Fruit fly (Drosophila melanogaster) whole organism, embryonic: ENCODE data around the gene CG2901.

Experiments used
- Atf6 ChIP-seq: fragments of 200-800 bp; sonication (Bioruptor generic); IDR thresholded peaks from 2 replicates; pipeline ENCODE4 v1.3.6; 2022; ENCODE audit warnings: missing biosample characterization, missing genetic modification characterization
- Blimp-1 ChIP-seq: fragments of 200-800 bp; sonication (Bioruptor generic); optimal IDR thresholded peaks from 3 replicates; lab custom pipeline; 2018; ENCODE audit warnings: missing biosample characterization, missing genetic modification characterization, mild to moderate bottlenecking, moderate library complexity, missing genetic modification reagents
- CG10267 ChIP-seq: fragments of 200-800 bp; sonication (Bioruptor generic); optimal IDR thresholded peaks from 2 replicates; lab custom pipeline; 2018; ENCODE audit warnings: missing biosample characterization, mild to moderate bottlenecking, missing genetic modification characterization, moderate library complexity
- CG11398 ChIP-seq: fragments of 200-800 bp; sonication (Bioruptor generic); optimal IDR thresholded peaks from 2 replicates; lab custom pipeline; 2016; ENCODE audit warnings: missing biosample characterization, missing genetic modification characterization
- CG11695 ChIP-seq: fragments of 200-800 bp; sonication (Bioruptor generic); IDR thresholded peaks from 3 replicates; pipeline ENCODE4 v1.3.6; 2022; ENCODE audit warnings: missing biosample characterization, missing genetic modification characterization
- CG12659 ChIP-seq: fragments of 200-800 bp; sonication (Bioruptor generic); optimal IDR thresholded peaks from 3 replicates; lab custom pipeline; 2017; ENCODE audit warnings: mild to moderate bottlenecking, missing biosample characterization, missing genetic modification reagents, missing genetic modification characterization
- CG13287 ChIP-seq: fragments of 200-800 bp; sonication (Bioruptor generic); IDR thresholded peaks from 2 replicates; pipeline ENCODE4 v1.3.6; 2022; ENCODE audit warnings: missing biosample characterization, missing genetic modification characterization; ENCODE audit not compliant: partially characterized antibody
- CG13296 ChIP-seq: fragments of 200-800 bp; sonication (Bioruptor generic); optimal IDR thresholded peaks from 3 replicates; lab custom pipeline; 2018; ENCODE audit warnings: missing biosample characterization, mild to moderate bottlenecking, missing genetic modification characterization
- CG15601 ChIP-seq: fragments of 200-800 bp; sonication (Bioruptor generic); optimal IDR thresholded peaks from 3 replicates; lab custom pipeline; 2019; ENCODE audit warnings: missing biosample characterization, mild to moderate bottlenecking, missing genetic modification characterization, moderate library complexity
- CG16863 ChIP-seq: fragments of 200-800 bp; sonication (Bioruptor generic); optimal IDR thresholded peaks from 3 replicates; lab custom pipeline; 2016; ENCODE audit warnings: missing biosample characterization, missing genetic modification characterization
- CG17385 ChIP-seq: fragments of 200-800 bp; sonication (Bioruptor generic); optimal IDR thresholded peaks from 3 replicates; lab custom pipeline; 2018; ENCODE audit warnings: missing biosample characterization, mild to moderate bottlenecking, missing genetic modification characterization
- CG1832 ChIP-seq: fragments of 200-800 bp; sonication (Bioruptor generic); optimal IDR thresholded peaks from 2 replicates; lab custom pipeline; 2017; ENCODE audit warnings: missing biosample characterization, mild to moderate bottlenecking, missing genetic modification characterization, inconsistent platforms
- CG18599 ChIP-seq: fragments of 200-800 bp; sonication (Bioruptor generic); optimal IDR thresholded peaks from 3 replicates; lab custom pipeline; 2017; ENCODE audit warnings: missing biosample characterization, missing genetic modification characterization, mild to moderate bottlenecking, moderate library complexity, missing genetic modification reagents
- CG31365 ChIP-seq: fragments of 200-800 bp; sonication (Bioruptor generic); optimal IDR thresholded peaks from 2 replicates; lab custom pipeline; 2018; ENCODE audit warnings: missing biosample characterization, mild to moderate bottlenecking, missing genetic modification characterization
- CG33557 ChIP-seq: fragments of 200-800 bp; sonication (Bioruptor generic); optimal IDR thresholded peaks from 2 replicates; lab custom pipeline; 2019; ENCODE audit warnings: missing biosample characterization, mild to moderate bottlenecking, missing genetic modification characterization, moderate library complexity
- CG34224 ChIP-seq: fragments of 200-800 bp; sonication (Bioruptor generic); IDR thresholded peaks from 3 replicates; pipeline ENCODE4 v1.3.6; 2022; ENCODE audit warnings: missing biosample characterization, missing genetic modification characterization; ENCODE audit not compliant: partially characterized antibody
- CG4282 ChIP-seq: fragments of 200-800 bp; sonication (Bioruptor generic); optimal IDR thresholded peaks from 2 replicates; lab custom pipeline; 2016; ENCODE audit warnings: missing biosample characterization, missing genetic modification characterization
- CG4328 ChIP-seq: fragments of 200-800 bp; sonication (Bioruptor generic); optimal IDR thresholded peaks from 3 replicates; lab custom pipeline; 2017; ENCODE audit warnings: missing biosample characterization, missing genetic modification reagents, missing genetic modification characterization
- CG9609 ChIP-seq: fragments of 200-800 bp; sonication (Bioruptor generic); optimal IDR thresholded peaks from 3 replicates; lab custom pipeline; 2016; ENCODE audit warnings: missing biosample characterization, missing genetic modification characterization
- Drgx ChIP-seq: fragments of 200-800 bp; sonication (Bioruptor generic); IDR thresholded peaks from 2 replicates; pipeline ENCODE4 v1.3.6; 2022; ENCODE audit warnings: missing biosample characterization, missing genetic modification characterization
- Ets65A ChIP-seq: fragments of 200-800 bp; sonication (Bioruptor generic); peaks from one replicate; lab custom pipeline; 2016; ENCODE audit warnings: missing biosample characterization, missing genetic modification characterization
- HLH3B ChIP-seq: fragments of 200-800 bp; sonication (Bioruptor generic); IDR thresholded peaks from 2 replicates; pipeline ENCODE4 v1.3.6; 2022; ENCODE audit warnings: missing biosample characterization, missing genetic modification characterization
- HLHmδ ChIP-seq: fragments of 200-800 bp; sonication (Bioruptor generic); optimal IDR thresholded peaks from 2 replicates; lab custom pipeline; 2018; ENCODE audit warnings: missing biosample characterization, mild to moderate bottlenecking, missing genetic modification characterization, moderate library complexity
- Mrtf ChIP-seq: fragments of 200-800 bp; sonication (Bioruptor generic); IDR thresholded peaks from 3 replicates; pipeline ENCODE4 v1.3.6; 2022; ENCODE audit warnings: missing biosample characterization, missing genetic modification characterization
- Nf-YC ChIP-seq: fragments of 200-800 bp; optimal IDR thresholded peaks from 3 replicates; lab custom pipeline; 2019; ENCODE audit warnings: missing biosample characterization, mild to moderate bottlenecking, missing genetic modification characterization, moderate library complexity
- Poxn ChIP-seq: fragments of 200-800 bp; sonication (Bioruptor generic); IDR thresholded peaks from 2 replicates; pipeline ENCODE4 v1.3.6; 2022; ENCODE audit warnings: missing biosample characterization, missing genetic modification characterization
- Ravus ChIP-seq: fragments of 200-800 bp; sonication (Bioruptor generic); IDR thresholded peaks from 2 replicates; pipeline ENCODE4 v1.3.6; 2022; ENCODE audit warnings: missing biosample characterization, missing genetic modification characterization
- Scr ChIP-seq: fragments of 200-800 bp; sonication (Bioruptor generic); IDR thresholded peaks from 2 replicates; pipeline ENCODE4 v1.3.6; 2022; ENCODE audit warnings: missing biosample characterization, missing genetic modification characterization; ENCODE audit not compliant: partially characterized antibody
- Tbp ChIP-seq: fragments of >200 bp; optimal IDR thresholded peaks from 2 replicates; lab custom pipeline; 2018; ENCODE audit warnings: missing biosample characterization, missing genetic modification characterization
- Trl ChIP-seq, 3 experiments: fragments of >200 bp in 2 of 3; fragments of 200-800 bp in 1 of 3; sonication (Bioruptor generic) in 1 of 3; optimal IDR thresholded peaks; 2 replicates in 1 of 3; 3 replicates in 2 of 3; lab custom pipeline; 2016 to 2017; ENCODE audit warnings: missing biosample characterization in 1 of 3, missing genetic modification characterization in 1 of 3
- bigmax ChIP-seq: fragments of 200-800 bp; sonication (Bioruptor generic); optimal IDR thresholded peaks from 2 replicates; lab custom pipeline; 2018; ENCODE audit warnings: missing biosample characterization, mild to moderate bottlenecking, missing genetic modification characterization
- caup ChIP-seq: fragments of 200-800 bp; sonication (Bioruptor generic); optimal IDR thresholded peaks from 3 replicates; lab custom pipeline; 2017; ENCODE audit warnings: missing biosample characterization, mild to moderate bottlenecking, missing genetic modification characterization, moderate library complexity; ENCODE audit not compliant: severe bottlenecking
- chif ChIP-seq, 2 experiments: fragments of 200-800 bp; sonication (Bioruptor generic); optimal IDR thresholded peaks; 3 replicates each; lab custom pipeline; 2016; ENCODE audit warnings: missing biosample characterization in 2 of 2, missing genetic modification characterization in 2 of 2
- chinmo ChIP-seq: fragments of 200-800 bp; sonication (Bioruptor generic); IDR thresholded peaks from 4 replicates; pipeline ENCODE4 v1.3.6; 2022; ENCODE audit warnings: missing biosample characterization, missing genetic modification characterization; ENCODE audit not compliant: partially characterized antibody
- chm ChIP-seq: fragments of 200-800 bp; sonication (Bioruptor generic); IDR thresholded peaks from 2 replicates; pipeline ENCODE4 v1.3.6; 2022; ENCODE audit warnings: missing biosample characterization, missing genetic modification characterization
- fd64A ChIP-seq: fragments of 200-800 bp; sonication (Bioruptor generic); optimal IDR thresholded peaks from 3 replicates; lab custom pipeline; 2018; ENCODE audit warnings: missing biosample characterization, mild to moderate bottlenecking, missing genetic modification characterization
- gcm ChIP-seq: fragments of 200-800 bp; sonication (Bioruptor generic); optimal IDR thresholded peaks from 2 replicates; lab custom pipeline; 2019; ENCODE audit warnings: missing biosample characterization, mild to moderate bottlenecking, missing genetic modification characterization, moderate library complexity
- grau ChIP-seq: fragments of 200-800 bp; optimal IDR thresholded peaks from 3 replicates; lab custom pipeline; 2019; ENCODE audit warnings: missing biosample characterization, mild to moderate bottlenecking, missing genetic modification characterization, moderate library complexity
- gsb-n ChIP-seq: fragments of 200-800 bp; sonication (Bioruptor generic); optimal IDR thresholded peaks from 3 replicates; lab custom pipeline; 2018; ENCODE audit warnings: missing biosample characterization, mild to moderate bottlenecking, missing genetic modification characterization
- hkb ChIP-seq, 2 experiments: fragments of 200-800 bp in 1 of 2; fragments of >200 bp in 1 of 2; sonication (Bioruptor generic) in 1 of 2; IDR thresholded peaks in 1 of 2; optimal IDR thresholded peaks in 1 of 2; 2 replicates each; pipeline versions ENCODE4 v1.3.6 to Lab custom; 2017 to 2022; ENCODE audit warnings: missing biosample characterization in 1 of 2, missing genetic modification characterization in 1 of 2
- lilli ChIP-seq: fragments of 200-800 bp; sonication (Bioruptor generic); optimal IDR thresholded peaks from 3 replicates; lab custom pipeline; 2016; ENCODE audit warnings: missing biosample characterization, missing genetic modification characterization
- mirr ChIP-seq: fragments of 200-800 bp; sonication (Bioruptor generic); optimal IDR thresholded peaks from 3 replicates; lab custom pipeline; 2018; ENCODE audit warnings: missing biosample characterization, mild to moderate bottlenecking, missing genetic modification characterization
- odd ChIP-seq: fragments of 200-800 bp; sonication (Bioruptor generic); optimal IDR thresholded peaks from 2 replicates; lab custom pipeline; 2017; ENCODE audit warnings: missing biosample characterization, mild to moderate bottlenecking, missing genetic modification characterization
- sens ChIP-seq: fragments of 200-800 bp; sonication (Bioruptor generic); peaks from one replicate; lab custom pipeline; 2016; ENCODE audit warnings: missing biosample characterization, missing genetic modification characterization

CG2901 gene

DNA sequence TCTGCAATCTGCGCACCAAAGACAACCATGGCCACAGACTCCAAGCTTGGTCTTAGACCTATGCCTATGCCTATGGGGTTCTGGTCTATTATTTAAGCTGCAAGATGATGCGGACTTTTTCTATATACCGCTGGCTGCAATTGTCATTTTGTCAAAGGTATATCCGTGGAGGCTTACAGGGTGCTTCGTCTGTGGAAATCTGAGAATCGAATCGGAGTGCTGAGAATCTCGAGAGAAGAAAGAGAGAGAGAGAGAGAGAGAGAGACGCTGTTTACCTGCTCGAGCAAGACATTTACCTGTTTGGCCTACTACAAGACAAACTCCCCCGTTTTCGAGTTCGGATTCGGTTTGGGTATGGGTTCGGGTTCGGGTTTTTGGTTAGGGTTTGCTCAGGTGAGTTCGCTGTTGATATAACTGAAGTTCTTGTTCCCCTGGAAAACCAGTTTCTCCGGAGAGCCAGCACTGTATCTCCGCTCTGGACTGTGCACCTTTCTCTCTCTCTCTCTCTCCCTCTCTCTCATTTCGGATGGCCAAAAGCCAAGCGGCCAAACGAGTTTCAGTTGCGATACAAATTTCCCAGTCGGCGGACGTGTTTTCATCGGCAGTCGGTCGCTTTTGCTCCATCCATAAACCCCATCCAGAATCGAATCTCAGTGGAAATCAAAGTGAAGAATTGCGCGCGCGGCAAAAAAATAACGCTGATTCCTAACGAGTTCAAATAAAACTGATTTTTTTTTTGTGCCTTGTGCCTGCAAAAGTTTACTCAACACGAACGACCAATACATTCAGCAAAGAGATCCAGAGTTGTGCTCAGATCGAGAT, 17.6 kb downstream of the CG2901 start (continued):
- TF ChIP-seq Mrtf (GFP tag; lab: Robert Waterston, UW) (no peak), gsb-n (tag; lab: Kevin White, UChicago) (peak; percentile 3), sens (GFP tag; lab: Kevin White, UChicago) (peak; percentile 89), Atf6 (GFP tag; lab: Robert Waterston, UW) (peak; percentile 63), bigmax (GFP tag; lab: Kevin White, UChicago) (peak; percentile 33), Ravus (GFP tag; lab: Robert Waterston, UW) (peak; percentile 19), CG31365 (tag; lab: Kevin White, UChicago) (peak; percentile 36), Blimp-1 (GFP tag; lab: Kevin White, UChicago) (peak; percentile 27), CG13287 (GFP tag; lab: Robert Waterston, UW) (peak; percentile 41), Nf-YC (peak; percentile 9), CG11695 (GFP tag; lab: Robert Waterston, UW) (0 out of 3 replicates have a peak, but pooled peaks have one; percentile 11), CG1832 (peak; percentile 51), lilli (no peak), CG16863 (GFP tag; lab: Kevin White, UChicago) (peak; percentile 3), chm (peak; percentile 63; the same call in 1 of the 2 replicates), CG4328 (peak; percentile 33), Trl (optimal IDR thresholded peaks at IDR 0.05; lab: Kevin White, UChicago) (peak; percentile 89 to 92), Trl (GFP tag; optimal IDR thresholded peaks at IDR 0.05; lab: Kevin White, UChicago) (no peak), CG11398 (peak; percentile 20), CG15601 (tag; lab: Kevin White, UChicago) (peak; percentile 56), CG18599 (GFP tag; lab: Kevin White, UChicago) (peak; percentile 47), Ets65A (no peak), CG34224 (GFP tag; lab: Robert Waterston, UW) (peak; percentile 46; the same call in 2 of the 3 replicates), hkb (optimal IDR thresholded peaks at IDR 0.05; lab: Kevin White, UChicago) (no peak), hkb (GFP tag; IDR thresholded peaks at IDR 0.05; lab: Robert Waterston, UW) (peak; percentile 49), CG9609 (GFP tag; lab: Kevin White, UChicago) (no peak), chinmo (GFP tag; lab: Robert Waterston, UW) (peak; percentile 83; the same call in 1 of the 4 replicates), odd (GFP tag; lab: Kevin White, UChicago) (peak; percentile 49), CG10267 (tag; lab: Kevin White, UChicago) (peak; percentile 2), HLH3B (peak; percentile 32; the same call in 1 of the 2 replicates), Drgx (GFP tag; lab: Robert Waterston, UW) (0 out of 2 replicates have a peak, but pooled peaks have one; percentile 28), CG33557 (peak; percentile 38), Poxn (GFP tag; lab: Robert Waterston, UW) (no peak), Tbp (GFP tag; lab: Kevin White, UChicago) (no peak), CG4282 (GFP tag; lab: Kevin White, UChicago) (no peak), grau (tag; lab: Kevin White, UChicago) (no peak), CG17385 (GFP tag; lab: Kevin White, UChicago) (peak; percentile 27), Scr (GFP tag; lab: Robert Waterston, UW) (0 out of 2 replicates have a peak, but pooled peaks have one; percentile 8), gcm (GFP tag; lab: Kevin White, UChicago) (peak; percentile 57), HLHmδ (peak; percentile 82), CG12659 (GFP tag; lab: Kevin White, UChicago) (peak; percentile 28), CG13296 (peak; percentile 27), fd64A (peak; percentile 38), caup (GFP tag; lab: Kevin White, UChicago) (peak; percentile 31), mirr (GFP tag; lab: Kevin White, UChicago) (peak; percentile 64), chif (GFP tag; optimal IDR thresholded peaks at IDR 0.05; lab: Kevin White, UChicago) (peak in 1 of 2 experiments; percentile 20)
